Fruit fly (Drosophila melanogaster) whole organism, wandering third instar larva: ENCODE measurements around the gene daed.

Experiments
- CG32264 ChIP-seq: fragments of 200-800 bp; sonication (Bioruptor generic); optimal IDR thresholded peaks from 2 replicates; lab custom pipeline; 2016; ENCODE audit warnings: missing biosample characterization, missing genetic modification characterization
- CG9705 ChIP-seq: fragments of 200-800 bp; sonication (Bioruptor generic); optimal IDR thresholded peaks from 2 replicates; lab custom pipeline; 2018; ENCODE audit warnings: missing biosample characterization, mild to moderate bottlenecking, missing genetic modification characterization
- CrebA ChIP-seq: fragments of 200-800 bp; sonication (Bioruptor generic); optimal IDR thresholded peaks from 2 replicates; lab custom pipeline; 2016; ENCODE audit warnings: missing biosample characterization, mild to moderate bottlenecking, missing genetic modification characterization, borderline replicate concordance
- Dfd ChIP-seq: fragments of >200 bp; optimal IDR thresholded peaks from 2 replicates; lab custom pipeline; 2017; ENCODE audit warnings: missing biosample characterization, missing genetic modification characterization
- Dif ChIP-seq: fragments of 200-275, 200-300 bp; sonication (Bioruptor generic); optimal IDR thresholded peaks from 2 replicates; lab custom pipeline; 2018; ENCODE audit warnings: missing biosample characterization, missing genetic modification characterization; ENCODE audit not compliant: partially characterized antibody
- GATAd ChIP-seq: sonication (Bioruptor generic); optimal IDR thresholded peaks from 2 replicates; lab custom pipeline; 2016; ENCODE audit warnings: missing biosample characterization, missing genetic modification characterization
- HLH106 ChIP-seq: fragments of 200-800 bp; optimal IDR thresholded peaks from 3 replicates; lab custom pipeline; 2019; ENCODE audit warnings: missing biosample characterization, mild to moderate bottlenecking, missing genetic modification characterization, moderate library complexity
- Hnf4 ChIP-seq: fragments of 200-800 bp; sonication (Bioruptor generic); optimal IDR thresholded peaks from 2 replicates; lab custom pipeline; 2016; ENCODE audit warnings: missing biosample characterization, mild to moderate bottlenecking, missing genetic modification characterization
- Hr78 ChIP-seq: fragments of >200 bp; optimal IDR thresholded peaks from 2 replicates; lab custom pipeline; 2017; ENCODE audit warnings: missing biosample characterization, missing genetic modification characterization
- Hr83 ChIP-seq: fragments of 200-300 bp; sonication (Bioruptor generic); optimal IDR thresholded peaks from 2 replicates; lab custom pipeline; 2016; ENCODE audit warnings: missing biosample characterization, mild to moderate bottlenecking, missing genetic modification characterization, moderate library complexity; ENCODE audit not compliant: poor library complexity, severe bottlenecking
- Jra ChIP-seq: sonication (Bioruptor generic); optimal IDR thresholded peaks from 2 replicates; lab custom pipeline; 2016; ENCODE audit warnings: missing biosample characterization, missing genetic modification characterization
- Mio ChIP-seq: sonication (Bioruptor generic); optimal IDR thresholded peaks from 2 replicates; lab custom pipeline; 2016; ENCODE audit warnings: missing biosample characterization, missing genetic modification characterization
- OdsH ChIP-seq: fragments of 200-800 bp; sonication (Bioruptor generic); optimal IDR thresholded peaks from 2 replicates; lab custom pipeline; 2016; ENCODE audit warnings: missing biosample characterization, mild to moderate bottlenecking, missing genetic modification characterization
- Rel ChIP-seq, 2 experiments: fragments of 200-800 bp; sonication (Bioruptor generic) in 1 of 2; optimal IDR thresholded peaks; 2 replicates in 1 of 2; 3 replicates in 1 of 2; lab custom pipeline; 2016 to 2019; ENCODE audit warnings: mild to moderate bottlenecking in 2 of 2, missing biosample characterization in 2 of 2, missing genetic modification characterization in 2 of 2, moderate library complexity in 1 of 2
- Sp1 ChIP-seq: fragments of 200-800 bp; sonication (Bioruptor generic); optimal IDR thresholded peaks from 3 replicates; lab custom pipeline; 2019; ENCODE audit warnings: missing biosample characterization, mild to moderate bottlenecking, missing genetic modification characterization, moderate library complexity
- br ChIP-seq: fragments of 200-800 bp; sonication (Bioruptor generic); optimal IDR thresholded peaks from 2 replicates; lab custom pipeline; 2016; ENCODE audit warnings: missing biosample characterization, missing genetic modification characterization
- brk ChIP-seq: fragments of 200-800 bp; sonication (Bioruptor generic); optimal IDR thresholded peaks from 2 replicates; lab custom pipeline; 2016; ENCODE audit warnings: missing biosample characterization, mild to moderate bottlenecking, missing genetic modification characterization
- dmrt93B ChIP-seq: fragments of 200-800 bp; sonication (Bioruptor generic); optimal IDR thresholded peaks from 2 replicates; lab custom pipeline; 2018; ENCODE audit warnings: missing biosample characterization, mild to moderate bottlenecking, missing genetic modification characterization
- dsf ChIP-seq: sonication (Bioruptor generic); optimal IDR thresholded peaks from 2 replicates; lab custom pipeline; 2016; ENCODE audit warnings: missing biosample characterization, missing genetic modification characterization, borderline replicate concordance
- ey ChIP-seq: fragments of 200-800 bp; sonication (Bioruptor generic); optimal IDR thresholded peaks from 2 replicates; lab custom pipeline; 2016; ENCODE audit warnings: missing biosample characterization, missing genetic modification characterization
- foxo ChIP-seq, 2 experiments: fragments of 200-800 bp; sonication (Bioruptor generic); optimal IDR thresholded peaks; 2 replicates in 1 of 2; 3 replicates in 1 of 2; lab custom pipeline; 2016 to 2017; ENCODE audit warnings: missing biosample characterization in 2 of 2, missing genetic modification characterization in 2 of 2
- fru ChIP-seq: fragments of 200-800 bp; sonication (Bioruptor generic); optimal IDR thresholded peaks from 3 replicates; lab custom pipeline; 2016; ENCODE audit warnings: missing biosample characterization, mild to moderate bottlenecking, missing genetic modification characterization
- h ChIP-seq: fragments of 200-800 bp; sonication (Bioruptor generic); optimal IDR thresholded peaks from 3 replicates; lab custom pipeline; 2016; ENCODE audit warnings: missing biosample characterization, mild to moderate bottlenecking, missing genetic modification characterization
- lola ChIP-seq: fragments of >200 bp; optimal IDR thresholded peaks from 2 replicates; lab custom pipeline; 2017; ENCODE audit warnings: missing biosample characterization, missing genetic modification characterization
- pan ChIP-seq: fragments of >200 bp; optimal IDR thresholded peaks from 2 replicates; lab custom pipeline; 2017
- psq ChIP-seq: fragments of 200-800 bp; sonication (Bioruptor generic); optimal IDR thresholded peaks from 3 replicates; lab custom pipeline; 2017; ENCODE audit warnings: missing biosample characterization, mild to moderate bottlenecking, missing genetic modification characterization, moderate library complexity
- rgr ChIP-seq: fragments of 200-800 bp; sonication (Bioruptor generic); optimal IDR thresholded peaks from 3 replicates; lab custom pipeline; 2016; ENCODE audit warnings: missing biosample characterization, mild to moderate bottlenecking, missing genetic modification characterization
- sage ChIP-seq: fragments of 200-800 bp; sonication (Bioruptor generic); optimal IDR thresholded peaks from 2 replicates; lab custom pipeline; 2016; ENCODE audit warnings: missing biosample characterization, mild to moderate bottlenecking, missing genetic modification characterization
- sv ChIP-seq: fragments of 200-800 bp; sonication (Bioruptor generic); optimal IDR thresholded peaks from 3 replicates; lab custom pipeline; 2016; ENCODE audit warnings: missing biosample characterization, missing genetic modification characterization
- tai ChIP-seq: sonication (Bioruptor generic); optimal IDR thresholded peaks from 2 replicates; lab custom pipeline; 2016; ENCODE audit warnings: missing biosample characterization, missing genetic modification characterization
- woc ChIP-seq: sonication (Bioruptor generic); optimal IDR thresholded peaks from 2 replicates; lab custom pipeline; 2016; ENCODE audit warnings: missing biosample characterization, mild to moderate bottlenecking, missing genetic modification characterization

Gene daed

DNA sequence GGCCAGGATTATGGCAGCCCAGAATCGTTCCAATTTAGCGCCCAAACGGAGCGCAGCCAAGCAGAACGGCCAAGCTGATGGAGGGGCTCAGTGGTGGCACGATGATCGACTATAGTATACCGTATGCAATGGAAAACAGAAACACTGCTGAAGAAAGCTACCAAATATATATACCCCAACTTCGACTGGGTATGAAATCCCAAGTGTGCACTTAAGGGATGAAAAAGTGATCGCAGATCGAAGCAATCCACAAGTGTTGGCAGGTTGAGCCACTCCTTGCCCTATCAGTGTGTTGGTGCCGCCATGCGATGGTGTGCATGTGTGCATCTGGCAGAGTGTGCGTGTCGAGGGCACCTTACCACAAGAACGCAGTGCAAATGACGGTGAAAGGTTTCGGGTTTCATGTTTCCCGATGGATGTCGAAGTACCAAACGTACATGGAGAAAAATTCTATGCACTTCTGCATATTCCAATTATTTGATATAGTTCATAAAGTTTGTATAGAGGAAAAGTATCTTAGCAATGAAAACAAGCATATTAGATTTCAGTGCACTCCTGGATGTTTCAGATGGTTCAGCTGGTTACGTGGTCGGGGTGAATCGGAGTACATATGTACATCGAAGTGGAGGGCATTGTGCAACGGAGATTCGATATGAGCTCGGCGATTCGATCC lies 34.0 kb downstream of the daed start:
- TF ChIP-seq foxo (GFP tag; optimal IDR thresholded peaks at IDR 0.05; lab: Kevin White, UChicago) (peak in 1 of 2 experiments; percentile 37), br (GFP tag; lab: Kevin White, UChicago) (peak; percentile 7), h (GFP tag; lab: Kevin White, UChicago) (peak; percentile 20), psq (peak; percentile 14), Hnf4 (GFP tag; lab: Kevin White, UChicago) (peak; percentile 10), HLH106 (tag; lab: Kevin White, UChicago) (peak; percentile 34), Sp1 (peak; percentile 10), fru (GFP tag; lab: Kevin White, UChicago) (peak; percentile 59), OdsH (GFP tag; lab: Kevin White, UChicago) (peak; percentile 5), woc (GFP tag; lab: Kevin White, UChicago) (peak; percentile 64), Jra (GFP tag; lab: Kevin White, UChicago) (no peak), Rel (GFP tag; optimal IDR thresholded peaks at IDR 0.05; lab: Kevin White, UChicago) (no peak), Rel (tag; optimal IDR thresholded peaks at IDR 0.05; lab: Kevin White, UChicago) (no peak), sage (no peak), brk (GFP tag; lab: Kevin White, UChicago) (no peak), sv (GFP tag; lab: Kevin White, UChicago) (peak; percentile 31)
- TF ChIP-seq, all 38 proteins: peak for 11

DNA sequence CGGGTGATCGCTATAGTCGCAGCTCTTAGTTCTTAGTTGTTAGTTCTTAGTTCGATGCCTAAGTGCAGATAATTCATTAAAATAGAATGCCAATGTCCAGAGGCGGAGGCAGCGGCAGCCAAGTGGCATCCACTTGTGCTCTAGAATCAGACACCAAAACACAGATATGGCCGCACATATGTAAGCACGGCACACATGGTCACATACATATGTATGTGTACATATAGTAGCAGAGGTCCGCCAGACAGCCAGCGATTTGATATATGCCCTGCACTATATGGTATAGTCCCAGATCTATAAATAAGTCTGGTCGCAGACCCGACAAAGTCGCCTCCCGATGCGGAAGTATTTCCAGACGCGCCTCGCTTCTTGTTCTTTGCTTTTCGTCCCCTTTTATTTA lies 35.4 kb downstream of the daed start:
- TF ChIP-seq Hr78 (GFP tag; lab: Kevin White, UChicago) (no peak), h (GFP tag; lab: Kevin White, UChicago) (no peak), CG9705 (GFP tag; lab: Kevin White, UChicago) (no peak), pan (lab: Kevin White, UChicago) (no peak), dmrt93B (GFP tag; lab: Kevin White, UChicago) (no peak), Hr83 (GFP tag; lab: Kevin White, UChicago) (no peak), Dif (GFP tag; lab: Kevin White, UChicago) (no peak), sv (GFP tag; lab: Kevin White, UChicago) (no peak), tai (GFP tag; lab: Kevin White, UChicago) (no peak), lola (GFP tag; lab: Kevin White, UChicago) (no peak), CG32264 (no peak), brk (GFP tag; lab: Kevin White, UChicago) (no peak), br (GFP tag; lab: Kevin White, UChicago) (no peak), Dfd (GFP tag; lab: Kevin White, UChicago) (no peak), HLH106 (tag; lab: Kevin White, UChicago) (no peak)

DNA sequence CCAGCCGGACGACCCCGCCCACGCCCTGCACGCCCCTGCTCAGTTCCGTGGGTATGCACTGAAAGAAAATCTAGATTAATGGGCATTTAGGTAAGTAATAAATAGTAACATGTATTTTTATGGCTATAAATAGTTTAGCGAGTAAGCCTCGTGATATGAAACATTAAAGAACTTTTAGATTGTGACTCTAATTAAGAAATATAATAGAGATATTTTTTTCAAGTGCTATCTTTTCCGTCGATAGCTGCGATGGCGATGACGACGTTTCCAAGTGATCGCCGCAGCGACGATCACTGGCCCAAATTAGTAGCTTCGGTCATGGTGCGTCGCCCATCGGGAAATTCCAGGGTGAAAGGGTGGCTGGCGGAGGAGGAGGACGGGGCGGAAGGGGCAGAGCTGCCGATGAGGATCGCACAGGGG lies 36.0 kb downstream of the daed start:
- TF ChIP-seq h (GFP tag; lab: Kevin White, UChicago) (peak; percentile 77), Rel (GFP tag; optimal IDR thresholded peaks at IDR 0.05; lab: Kevin White, UChicago) (no peak), Rel (tag; optimal IDR thresholded peaks at IDR 0.05; lab: Kevin White, UChicago) (no peak), psq (peak; percentile 64), HLH106 (tag; lab: Kevin White, UChicago) (peak; percentile 71), dmrt93B (GFP tag; lab: Kevin White, UChicago) (peak; percentile 40), OdsH (GFP tag; lab: Kevin White, UChicago) (peak; percentile 67), Dfd (GFP tag; lab: Kevin White, UChicago) (no peak), rgr (GFP tag; lab: Kevin White, UChicago) (peak; percentile 79), fru (GFP tag; lab: Kevin White, UChicago) (peak; percentile 75), Hr78 (GFP tag; lab: Kevin White, UChicago) (no peak), woc (GFP tag; lab: Kevin White, UChicago) (no peak), sv (GFP tag; lab: Kevin White, UChicago) (peak; percentile 64), CrebA (no peak), sage (peak; percentile 50), Sp1 (peak; percentile 68), foxo (GFP tag; optimal IDR thresholded peaks at IDR 0.05; lab: Kevin White, UChicago) (peak in 1 of 2 experiments; percentile 81), Hnf4 (GFP tag; lab: Kevin White, UChicago) (peak; percentile 57), ey (peak; percentile 69), GATAd (GFP tag; lab: Kevin White, UChicago) (no peak), dsf (GFP tag; lab: Kevin White, UChicago) (no peak), Dif (GFP tag; lab: Kevin White, UChicago) (no peak), br (GFP tag; lab: Kevin White, UChicago) (peak; percentile 63), Jra (GFP tag; lab: Kevin White, UChicago) (peak; percentile 14), Mio (GFP tag; lab: Kevin White, UChicago) (no peak), CG32264 (peak; percentile 26)
